Worm (Caenorhabditis elegans) whole organism, L2 larva: ENCODE data around the gene gpa-1.

ENCODE experiments used
- aly-2 ChIP-seq: fragments of 150-350 bp; optimal IDR thresholded peaks from 2 replicates; lab custom pipeline; 2014; ENCODE audit warnings: missing biosample characterization, missing genetic modification characterization
- ama-1 ChIP-seq: fragments of 150-350 bp; optimal IDR thresholded peaks from 2 replicates; lab custom pipeline; 2018; ENCODE audit warnings: inconsistent platforms
- ceh-16 ChIP-seq: fragments of 150-350 bp; optimal IDR thresholded peaks from 2 replicates; lab custom pipeline; 2014; ENCODE audit warnings: missing biosample characterization, missing genetic modification characterization
- crh-2 ChIP-seq: sonication (generic microtip); optimal IDR thresholded peaks from 2 replicates; lab custom pipeline; 2017; ENCODE audit warnings: missing biosample characterization, missing genetic modification characterization
- fos-1 ChIP-seq: fragments of 150-350 bp; optimal IDR thresholded peaks from 2 replicates; lab custom pipeline; 2014; ENCODE audit warnings: missing biosample characterization, missing genetic modification characterization
- lin-11 ChIP-seq: fragments of 150-350 bp; sonication (generic microtip); optimal IDR thresholded peaks from 2 replicates; lab custom pipeline; 2014; ENCODE audit warnings: missing biosample characterization, missing genetic modification characterization, inconsistent platforms, mixed read lengths
- mdl-1 ChIP-seq, 2 experiments: fragments of 150-350 bp in 1 of 2; sonication (generic microtip) in 1 of 2; optimal IDR thresholded peaks; 2 replicates each; lab custom pipeline; 2017; ENCODE audit warnings: missing biosample characterization in 2 of 2, missing genetic modification characterization in 2 of 2
- nhr-10 ChIP-seq: sonication (generic microtip); optimal IDR thresholded peaks from 2 replicates; lab custom pipeline; 2017; ENCODE audit warnings: missing biosample characterization, missing genetic modification characterization
- nhr-11 ChIP-seq: fragments of 150-350 bp; optimal IDR thresholded peaks from 2 replicates; lab custom pipeline; 2014; ENCODE audit warnings: missing biosample characterization, missing genetic modification characterization
- nhr-237 ChIP-seq: fragments of 150-350 bp; optimal IDR thresholded peaks from 2 replicates; lab custom pipeline; 2014; ENCODE audit warnings: missing biosample characterization, missing genetic modification characterization
- nhr-6 ChIP-seq: fragments of 150-350 bp; optimal IDR thresholded peaks from 2 replicates; lab custom pipeline; 2014; ENCODE audit warnings: missing biosample characterization, missing genetic modification characterization
- sma-3 ChIP-seq: sonication (generic microtip); optimal IDR thresholded peaks from 2 replicates; lab custom pipeline; 2016; ENCODE audit warnings: missing genetic modification reagents, missing genetic modification characterization, missing compliant biosample characterization
- snpc-4 ChIP-seq: fragments of 150-350 bp; optimal IDR thresholded peaks from 2 replicates; lab custom pipeline; 2014; ENCODE audit warnings: missing biosample characterization, missing genetic modification characterization
- ztf-4 ChIP-seq: fragments of 150-350 bp; optimal IDR thresholded peaks from 2 replicates; lab custom pipeline; 2014; ENCODE audit warnings: missing biosample characterization, missing genetic modification characterization

ce11 chrV:11204452-11204851, 27.0 kb upstream of the gpa-1 start:
- TF ChIP-seq lin-11 (no peak), ceh-16 (tag; lab: Kevin White, UChicago) (no peak), ama-1 (lab: Kevin White, UChicago) (no peak), crh-2 (tag; lab: Kevin White, UChicago) (no peak), sma-3 (GFP tag; lab: Kevin White, UChicago) (no peak), nhr-10 (tag; lab: Kevin White, UChicago) (no peak), snpc-4 (no peak), aly-2 (tag; lab: Kevin White, UChicago) (no peak), nhr-6 (tag; lab: Kevin White, UChicago) (no peak), ztf-4 (tag; lab: Kevin White, UChicago) (no peak), mdl-1 (tag; optimal IDR thresholded peaks at IDR 0.05; lab: Kevin White, UChicago) (no peak), fos-1 (tag; lab: Kevin White, UChicago) (no peak), nhr-11 (tag; lab: Kevin White, UChicago) (no peak), nhr-237 (tag; lab: Kevin White, UChicago) (no peak)
